Fruit fly (Drosophila melanogaster) whole organism, adult: ENCODE data around the gene SK.

Experiments
- CG5204 ChIP-seq: fragments of 200-800 bp; sonication (Bioruptor generic); optimal IDR thresholded peaks from 2 replicates; lab custom pipeline; 2016; ENCODE audit warnings: missing biosample characterization, missing genetic modification characterization
- tj ChIP-seq: fragments of 200-800 bp; sonication (Bioruptor generic); optimal IDR thresholded peaks from 3 replicates; lab custom pipeline; 2017; ENCODE audit warnings: missing biosample characterization, mild to moderate bottlenecking, missing genetic modification characterization, moderate library complexity

DNA sequence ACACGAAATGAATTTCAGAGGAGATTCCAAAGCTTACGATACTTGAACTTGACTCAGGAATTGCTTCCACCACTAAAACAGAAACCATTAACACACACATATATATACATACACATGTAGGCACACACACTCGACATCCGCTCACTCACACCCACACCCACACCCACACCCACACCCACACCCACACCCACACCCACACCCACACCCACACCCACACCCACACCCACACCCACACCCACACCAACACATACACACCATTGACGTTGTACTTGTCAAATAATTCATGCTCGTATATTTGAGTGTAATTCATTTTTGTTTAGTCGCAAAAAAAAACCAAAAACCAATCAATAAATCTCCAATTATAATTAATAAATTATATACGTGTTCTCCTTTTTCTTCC is 42.5 kb downstream of the SK start:
- TF ChIP-seq tj (GFP tag; lab: Kevin White, UChicago): no peak
- no peak for TF ChIP-seq CG5204 (GFP tag; lab: Kevin White, UChicago)
